Fruit fly (Drosophila melanogaster) whole organism, embryonic: ENCODE data around the gene roq.

Experiments used
- B-H1 ChIP-seq: fragments of 200-800 bp; sonication (Bioruptor generic); IDR thresholded peaks from 3 replicates; pipeline ENCODE4 v1.3.6; 2022; ENCODE audit warnings: missing biosample characterization, missing genetic modification characterization
- B-H2 ChIP-seq: fragments of 200-800 bp; sonication (Bioruptor generic); optimal IDR thresholded peaks from 2 replicates; lab custom pipeline; 2018; ENCODE audit warnings: missing biosample characterization, mild to moderate bottlenecking, missing genetic modification characterization
- Bdp1 ChIP-seq: fragments of 200-800 bp; sonication (Bioruptor generic); optimal IDR thresholded peaks from 3 replicates; lab custom pipeline; 2016; ENCODE audit warnings: missing biosample characterization, missing genetic modification characterization
- Bgb ChIP-seq: fragments of 200-800 bp; sonication (Bioruptor generic); IDR thresholded peaks from 2 replicates; pipeline ENCODE4 v1.3.6; 2022; ENCODE audit warnings: missing biosample characterization, missing genetic modification characterization; ENCODE audit not compliant: partially characterized antibody
- CG10274 ChIP-seq: fragments of 200-800 bp; sonication (Bioruptor generic); optimal IDR thresholded peaks from 3 replicates; lab custom pipeline; 2017; ENCODE audit warnings: missing biosample characterization, mild to moderate bottlenecking, missing genetic modification characterization
- CG10366 ChIP-seq: fragments of 200-800 bp; sonication (Bioruptor generic); IDR thresholded peaks from 2 replicates; pipeline ENCODE4 v1.3.6; 2022; ENCODE audit warnings: missing biosample characterization, missing genetic modification characterization
- CG10654 ChIP-seq: fragments of 200-800 bp; sonication (Bioruptor generic); optimal IDR thresholded peaks from 2 replicates; lab custom pipeline; 2016; ENCODE audit warnings: missing biosample characterization, missing genetic modification characterization
- CG11696 ChIP-seq: fragments of 200-800 bp; sonication (Bioruptor generic); IDR thresholded peaks from 2 replicates; pipeline ENCODE4 v1.3.6; 2022; ENCODE audit warnings: missing biosample characterization, missing genetic modification characterization
- CG13287 ChIP-seq: fragments of 200-800 bp; sonication (Bioruptor generic); IDR thresholded peaks from 2 replicates; pipeline ENCODE4 v1.3.6; 2022; ENCODE audit warnings: missing biosample characterization, missing genetic modification characterization; ENCODE audit not compliant: partially characterized antibody
- CG15479 ChIP-seq: fragments of 200-800 bp; sonication (Bioruptor generic); optimal IDR thresholded peaks from 3 replicates; lab custom pipeline; 2019; ENCODE audit warnings: missing biosample characterization, mild to moderate bottlenecking, missing genetic modification characterization, moderate library complexity
- CG1602 ChIP-seq: fragments of 200-800 bp; sonication (Bioruptor generic); optimal IDR thresholded peaks from 3 replicates; lab custom pipeline; 2016; ENCODE audit warnings: missing biosample characterization, missing genetic modification characterization
- CG17361 ChIP-seq: fragments of 200-800 bp; sonication (Bioruptor generic); IDR thresholded peaks from 3 replicates; pipeline ENCODE4 v1.3.6; 2022; ENCODE audit warnings: missing biosample characterization, missing genetic modification characterization
- CG2875 ChIP-seq: fragments of 200-800 bp; sonication (Bioruptor generic); optimal IDR thresholded peaks from 2 replicates; lab custom pipeline; 2017; ENCODE audit warnings: missing biosample characterization, mild to moderate bottlenecking, missing genetic modification characterization, missing genetic modification reagents
- CG6654 ChIP-seq: fragments of 200-800 bp; sonication (Bioruptor generic); optimal IDR thresholded peaks from 2 replicates; lab custom pipeline; 2017; ENCODE audit warnings: missing biosample characterization, mild to moderate bottlenecking, missing genetic modification characterization
- CG6791 ChIP-seq: fragments of 200-800 bp; sonication (Bioruptor generic); IDR thresholded peaks from 3 replicates; pipeline ENCODE4 v1.3.6; 2022; ENCODE audit warnings: missing biosample characterization, missing genetic modification characterization; ENCODE audit not compliant: partially characterized antibody
- CG6854 ChIP-seq: fragments of 200-800 bp; sonication (Bioruptor generic); optimal IDR thresholded peaks from 3 replicates; lab custom pipeline; 2017; ENCODE audit warnings: missing biosample characterization, mild to moderate bottlenecking, missing genetic modification characterization
- CG7928 ChIP-seq: fragments of 200-800 bp; sonication (Bioruptor generic); optimal IDR thresholded peaks from 2 replicates; lab custom pipeline; 2017; ENCODE audit warnings: missing biosample characterization, mild to moderate bottlenecking, missing genetic modification characterization
- CG7963 ChIP-seq: fragments of 200-800 bp; sonication (Bioruptor generic); IDR thresholded peaks from 3 replicates; pipeline ENCODE4 v1.3.6; 2022; ENCODE audit warnings: missing biosample characterization, missing genetic modification characterization; ENCODE audit not compliant: partially characterized antibody
- Dad ChIP-seq: fragments of 200-800 bp; sonication (Bioruptor generic); optimal IDR thresholded peaks from 3 replicates; lab custom pipeline; 2016; ENCODE audit warnings: missing biosample characterization, missing genetic modification characterization
- Dp ChIP-seq: fragments of 200-800 bp; sonication (Bioruptor generic); optimal IDR thresholded peaks from 2 replicates; lab custom pipeline; 2018; ENCODE audit warnings: missing biosample characterization, mild to moderate bottlenecking, missing genetic modification characterization, moderate library complexity
- Dref ChIP-seq: fragments of 200-800 bp; sonication (Bioruptor generic); IDR thresholded peaks from 2 replicates; pipeline ENCODE4 v1.3.6; 2022; ENCODE audit warnings: missing biosample characterization, missing genetic modification characterization
- E2f2 ChIP-seq: fragments of 200-800 bp; sonication (Bioruptor generic); IDR thresholded peaks from 2 replicates; pipeline ENCODE4 v1.3.6; 2022; ENCODE audit warnings: missing biosample characterization, missing genetic modification characterization
- HLH4C ChIP-seq: fragments of 200-800 bp; sonication (Bioruptor generic); IDR thresholded peaks from 3 replicates; pipeline ENCODE4 v1.3.6; 2022; ENCODE audit warnings: missing biosample characterization, missing genetic modification characterization; ENCODE audit not compliant: partially characterized antibody
- Max ChIP-seq: fragments of 200-800 bp; sonication (Bioruptor generic); optimal IDR thresholded peaks from 2 replicates; lab custom pipeline; 2016; ENCODE audit warnings: missing biosample characterization, mild to moderate bottlenecking, missing genetic modification characterization
- Med ChIP-seq: fragments of 200-800 bp; sonication (Bioruptor generic); peaks from one replicate; lab custom pipeline; 2016; ENCODE audit warnings: missing biosample characterization, missing genetic modification characterization, mild to moderate bottlenecking, inconsistent platforms, moderate library complexity
- PHDP ChIP-seq: fragments of 200-800 bp; sonication (Bioruptor generic); optimal IDR thresholded peaks from 3 replicates; lab custom pipeline; 2018; ENCODE audit warnings: missing biosample characterization, mild to moderate bottlenecking, missing genetic modification characterization, moderate library complexity
- Pdp1 ChIP-seq, 2 experiments: fragments of 200-800 bp; sonication (Bioruptor generic); optimal IDR thresholded peaks; 3 replicates each; lab custom pipeline; 2016; ENCODE audit warnings: missing biosample characterization in 2 of 2, missing genetic modification characterization in 2 of 2, mild to moderate bottlenecking in 1 of 2, moderate library complexity in 1 of 2
- Sox102F ChIP-seq: fragments of 200-800 bp; sonication (Bioruptor generic); optimal IDR thresholded peaks from 2 replicates; lab custom pipeline; 2018; ENCODE audit warnings: missing biosample characterization, mild to moderate bottlenecking, missing genetic modification characterization, moderate library complexity
- Taf1 ChIP-seq: fragments of 200-800 bp; sonication (Bioruptor generic); IDR thresholded peaks from 2 replicates; pipeline ENCODE4 v1.3.6; 2022; ENCODE audit warnings: missing biosample characterization, missing genetic modification characterization
- YL-1 ChIP-seq: fragments of 200-800 bp; sonication (Bioruptor generic); optimal IDR thresholded peaks from 3 replicates; lab custom pipeline; 2017; ENCODE audit warnings: missing biosample characterization, mild to moderate bottlenecking, missing genetic modification characterization
- abd-A ChIP-seq: fragments of 200-800 bp; sonication (Bioruptor generic); optimal IDR thresholded peaks from 3 replicates; lab custom pipeline; 2019; ENCODE audit warnings: missing biosample characterization, mild to moderate bottlenecking, missing genetic modification characterization, moderate library complexity
- ara ChIP-seq: fragments of 200-800 bp; sonication (Bioruptor generic); IDR thresholded peaks from 2 replicates; pipeline ENCODE4 v1.3.6; 2022; ENCODE audit warnings: missing biosample characterization, missing genetic modification characterization
- chinmo ChIP-seq: fragments of 200-800 bp; sonication (Bioruptor generic); IDR thresholded peaks from 4 replicates; pipeline ENCODE4 v1.3.6; 2022; ENCODE audit warnings: missing biosample characterization, missing genetic modification characterization; ENCODE audit not compliant: partially characterized antibody
- corto ChIP-seq: fragments of 200-800 bp; sonication (Bioruptor generic); optimal IDR thresholded peaks from 2 replicates; lab custom pipeline; 2016; ENCODE audit warnings: missing biosample characterization, mild to moderate bottlenecking, missing genetic modification characterization, moderate library complexity
- fu2 ChIP-seq: fragments of 200-800 bp; sonication (Bioruptor generic); optimal IDR thresholded peaks from 2 replicates; lab custom pipeline; 2016; ENCODE audit warnings: missing biosample characterization, missing genetic modification characterization
- ham ChIP-seq: fragments of 200-800 bp; sonication (Bioruptor generic); IDR thresholded peaks from 2 replicates; pipeline ENCODE4 v1.3.6; 2022; ENCODE audit warnings: missing biosample characterization, missing genetic modification characterization
- lola ChIP-seq, 3 experiments: fragments of >200 bp in 2 of 3; fragments of 200-800 bp in 1 of 3; sonication (Bioruptor generic) in 1 of 3; optimal IDR thresholded peaks; 2 replicates each; lab custom pipeline; 2017 to 2019; ENCODE audit warnings: missing biosample characterization in 3 of 3, missing genetic modification characterization in 3 of 3, mild to moderate bottlenecking in 1 of 3, moderate library complexity in 1 of 3
- pzg ChIP-seq: fragments of 200-800 bp; sonication (Bioruptor generic); optimal IDR thresholded peaks from 3 replicates; lab custom pipeline; 2018; ENCODE audit warnings: missing biosample characterization, mild to moderate bottlenecking, missing genetic modification characterization, moderate library complexity
- sens-2 ChIP-seq: fragments of 200-800 bp; sonication (Bioruptor generic); IDR thresholded peaks from 2 replicates; pipeline ENCODE4 v1.3.6; 2022; ENCODE audit warnings: missing biosample characterization, missing genetic modification characterization
- sr ChIP-seq: fragments of 200-800 bp; sonication (Bioruptor generic); IDR thresholded peaks from 3 replicates; pipeline ENCODE4 v1.3.6; 2022; ENCODE audit warnings: missing biosample characterization, missing genetic modification characterization
- stwl ChIP-seq: fragments of 200-800 bp; sonication (Bioruptor generic); optimal IDR thresholded peaks from 3 replicates; lab custom pipeline; 2018; ENCODE audit warnings: missing biosample characterization, mild to moderate bottlenecking, missing genetic modification characterization, moderate library complexity
- sug ChIP-seq: fragments of 200-800 bp; optimal IDR thresholded peaks from 2 replicates; lab custom pipeline; 2019; ENCODE audit warnings: missing biosample characterization, mild to moderate bottlenecking, missing genetic modification characterization, moderate library complexity
- tx ChIP-seq: fragments of 200-800 bp; sonication (Bioruptor generic); optimal IDR thresholded peaks from 2 replicates; lab custom pipeline; 2016; ENCODE audit warnings: missing biosample characterization, missing genetic modification characterization
- vfl ChIP-seq: fragments of 200-800 bp; sonication (Bioruptor generic); optimal IDR thresholded peaks from 2 replicates; lab custom pipeline; 2016; ENCODE audit warnings: missing biosample characterization, missing genetic modification characterization
- vvl ChIP-seq: fragments of 200-800 bp; sonication (Bioruptor generic); IDR thresholded peaks from 2 replicates; pipeline ENCODE4 v1.3.6; 2022; ENCODE audit warnings: missing biosample characterization, missing genetic modification characterization
- yki ChIP-seq: fragments of >200 bp; optimal IDR thresholded peaks from 3 replicates; lab custom pipeline; 2018
- zfh2 ChIP-seq: fragments of 200-800 bp; sonication (Bioruptor generic); optimal IDR thresholded peaks from 2 replicates; lab custom pipeline; 2016; ENCODE audit warnings: missing biosample characterization, missing genetic modification characterization

Gene roq

dm6 chr3L:16351770-16352429 lies 26.5 kb downstream of the roq start, which contains the start of the genes Golgin104 and Tcs3 (continued):
- peak; percentile 59 for TF ChIP-seq E2f2
- no peak for TF ChIP-seq yki
- no peak for TF ChIP-seq Dad (GFP tag; lab: Kevin White, UChicago)
- TF ChIP-seq PHDP: no peak
- peak; percentile 19; the same call in 1 of the 2 replicates for TF ChIP-seq vvl (GFP tag; lab: Robert Waterston, UW)
- TF ChIP-seq sug (tag; lab: Kevin White, UChicago): no peak
- TF ChIP-seq, all 482 proteins: peak for 44

- TF ChIP-seq Taf1: no peak
- no peak for TF ChIP-seq vfl (GFP tag; lab: Kevin White, UChicago)
- TF ChIP-seq B-H2 (GFP tag; lab: Kevin White, UChicago): no peak
- TF ChIP-seq B-H1 (GFP tag; lab: Robert Waterston, UW): no peak
- TF ChIP-seq Bgb (GFP tag; lab: Robert Waterston, UW): no peak
- TF ChIP-seq Bdp1: peak; percentile 95
- no peak for TF ChIP-seq CG15479 (GFP tag; lab: Kevin White, UChicago)
- TF ChIP-seq HLH4C (GFP tag; lab: Robert Waterston, UW): no peak
- TF ChIP-seq Dad (GFP tag; lab: Kevin White, UChicago): no peak
- no peak for TF ChIP-seq zfh2 (GFP tag; lab: Kevin White, UChicago)
- TF ChIP-seq Sox102F (GFP tag; lab: Kevin White, UChicago): no peak
- TF ChIP-seq lola (GFP tag; optimal IDR thresholded peaks at IDR 0.05; lab: Kevin White, UChicago): no peak
- TF ChIP-seq CG10274 (GFP tag; lab: Kevin White, UChicago): no peak
- TF ChIP-seq CG7928: no peak
- TF ChIP-seq CG11696 (GFP tag; lab: Robert Waterston, UW): no peak
- TF ChIP-seq CG6791 (GFP tag; lab: Robert Waterston, UW): 0 out of 3 replicates have a peak, but pooled peaks have one; percentile 43
- no peak for TF ChIP-seq CG2875
- peak; percentile 5 for TF ChIP-seq Med (GFP tag; lab: Kevin White, UChicago)
- TF ChIP-seq CG7963 (GFP tag; lab: Robert Waterston, UW): 0 out of 3 replicates have a peak, but pooled peaks have one; percentile 8
- TF ChIP-seq stwl (tag; lab: Kevin White, UChicago): no peak
- TF ChIP-seq sr (GFP tag; lab: Robert Waterston, UW): no peak
- TF ChIP-seq chinmo (GFP tag; lab: Robert Waterston, UW): no peak
These were observed 28.7 kb downstream of the roq start for dm6 chr3L:16349686-16350085.

dm6 chr3L:16347914-16348313 lies 30.5 kb downstream of the roq start, which contains the start of gene mRpS34:
mRpS34 (plus strand) TSS chr3L:16348074.
- TF ChIP-seq fu2 (GFP tag; lab: Kevin White, UChicago): no peak
- no peak for TF ChIP-seq CG10366 (GFP tag; lab: Robert Waterston, UW)
- TF ChIP-seq corto: no peak
- TF ChIP-seq CG17361: no peak
- peak; percentile 66 for TF ChIP-seq Dp
- peak in 1 of 2 experiments; percentile 85 for TF ChIP-seq Pdp1 (GFP tag; optimal IDR thresholded peaks at IDR 0.05; lab: Kevin White, UChicago)
- TF ChIP-seq ara (GFP tag; lab: Robert Waterston, UW): no peak
- TF ChIP-seq sens-2 (GFP tag; lab: Robert Waterston, UW): no peak
- no peak for TF ChIP-seq abd-A
- no peak for TF ChIP-seq tx
- TF ChIP-seq CG6654 (GFP tag; lab: Kevin White, UChicago): no peak
- no peak for TF ChIP-seq Dref (GFP tag; lab: Robert Waterston, UW)
- TF ChIP-seq stwl (tag; lab: Kevin White, UChicago): peak; percentile 55
- TF ChIP-seq YL-1 (GFP tag; lab: Kevin White, UChicago): peak; percentile 51
- no peak for TF ChIP-seq ham
- TF ChIP-seq CG10654 (GFP tag; lab: Kevin White, UChicago): no peak
- TF ChIP-seq Med (GFP tag; lab: Kevin White, UChicago): peak; percentile 39
- TF ChIP-seq pzg (GFP tag; lab: Kevin White, UChicago): peak; percentile 46
- no peak for TF ChIP-seq CG6854 (GFP tag; lab: Kevin White, UChicago)
- no peak for TF ChIP-seq Max (GFP tag; lab: Kevin White, UChicago)
- TF ChIP-seq CG1602 (GFP tag; lab: Kevin White, UChicago): no peak
- peak; percentile 36 for TF ChIP-seq CG13287 (GFP tag; lab: Robert Waterston, UW)
